Fruit fly (Drosophila melanogaster): ENCODE results near the gene CG6321.

The CG6321 gene

DNA sequence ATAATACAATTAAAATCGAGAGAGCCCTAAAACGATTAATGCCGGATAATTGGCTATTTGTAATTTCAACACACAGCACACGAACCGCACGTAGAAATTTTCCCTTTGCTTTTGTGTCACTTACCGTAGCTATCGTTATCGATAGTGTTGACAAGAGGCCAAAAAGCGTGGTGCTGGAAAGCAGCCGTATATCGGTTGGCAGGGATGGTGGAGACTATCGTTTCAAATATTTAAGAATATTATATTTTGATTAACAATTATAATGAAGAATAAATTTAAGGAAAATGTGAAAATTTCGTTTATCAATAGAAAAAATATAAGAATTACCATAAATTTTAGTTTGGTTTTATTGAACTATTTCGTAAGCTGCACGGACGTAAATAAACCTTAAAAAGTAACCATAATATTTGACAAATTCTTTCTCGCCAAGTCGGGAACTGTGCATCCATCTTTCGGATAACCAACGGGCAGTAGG is 32.1 kb upstream of the CG6321 start, which contains the start of gene JIL-1 (continued):
- TF ChIP-seq B-H2 (GFP tag; optimal IDR thresholded peaks at IDR 0.05) (peak; percentile 86), dati (GFP tag; IDR thresholded peaks at IDR 0.05) (peak; percentile 47; the same call in 1 of the 2 replicates), ind (GFP tag; optimal IDR thresholded peaks at IDR 0.05) (peak; percentile 64), CG6254 (GFP tag; optimal IDR thresholded peaks at IDR 0.05) (no peak), gro (GFP tag; optimal IDR thresholded peaks at IDR 0.05) (peak; percentile 48), NfI (GFP tag; optimal IDR thresholded peaks at IDR 0.05) (peak; percentile 72), CG6683 (GFP tag; optimal IDR thresholded peaks at IDR 0.05) (no peak), Ada2b (GFP tag; IDR thresholded peaks at IDR 0.05) (peak; percentile 66), CG13123 (GFP tag; optimal IDR thresholded peaks at IDR 0.05) (peak; percentile 39), CG1832 (GFP tag; optimal IDR thresholded peaks at IDR 0.05) (no peak), stc (GFP tag; IDR thresholded peaks at IDR 0.05) (peak; percentile 39; the same call in 1 of the 2 replicates), CG8388 (GFP tag; optimal IDR thresholded peaks at IDR 0.05) (peak; percentile 2), D19A (tag; optimal IDR thresholded peaks at IDR 0.05) (no peak), CG17802 (tag; optimal IDR thresholded peaks at IDR 0.05) (peak; percentile 36), cas (GFP tag; IDR thresholded peaks at IDR 0.05) (peak; percentile 57), Six4 (GFP tag; optimal IDR thresholded peaks at IDR 0.05) (no peak), CG13287 (GFP tag; IDR thresholded peaks at IDR 0.05; ENCODE audit: partially characterized antibody) (peak; percentile 88), CG8478 (optimal IDR thresholded peaks at IDR 0.05) (no peak), Doc3 (GFP tag; IDR thresholded peaks at IDR 0.05; ENCODE audit: partially characterized antibody) (peak; percentile 69), mirr (GFP tag; optimal IDR thresholded peaks at IDR 0.05) (no peak), CG6689 (GFP tag; IDR thresholded peaks at IDR 0.05) (peak; percentile 31; the same call in 1 of the 2 replicates), Dip2 (GFP tag; IDR thresholded peaks at IDR 0.05) (no peak), da (GFP tag; optimal IDR thresholded peaks at IDR 0.05) (no peak), gsb (GFP tag; IDR thresholded peaks at IDR 0.05) (peak; percentile 28; the same call in 1 of the 2 replicates), sc (optimal IDR thresholded peaks at IDR 0.05) (no peak), sc (GFP tag; optimal IDR thresholded peaks at IDR 0.05) (no peak), tap (tag; optimal IDR thresholded peaks at IDR 0.05) (no peak), Sox102F (GFP tag; optimal IDR thresholded peaks at IDR 0.05) (peak; percentile 42), schlank (tag; optimal IDR thresholded peaks at IDR 0.05) (no peak), fd96Cb (tag; optimal IDR thresholded peaks at IDR 0.05) (peak; percentile 40), zfh2 (GFP tag; optimal IDR thresholded peaks at IDR 0.05) (peak; percentile 71), CG13424 (tag; optimal IDR thresholded peaks at IDR 0.05) (peak; percentile 35), CG13775 (GFP tag; optimal IDR thresholded peaks at IDR 0.05) (peak; percentile 37), Nf-YB (GFP tag; optimal IDR thresholded peaks at IDR 0.05) (no peak), CG12071 (GFP tag; optimal IDR thresholded peaks at IDR 0.05) (peak; percentile 14), bcd (GFP tag; optimal IDR thresholded peaks at IDR 0.05) (peak; percentile 71), fd3F (GFP tag; optimal IDR thresholded peaks at IDR 0.05) (peak; percentile 34), Blimp-1 (GFP tag; optimal IDR thresholded peaks at IDR 0.05) (peak; percentile 39), dmrt99B (tag; optimal IDR thresholded peaks at IDR 0.05) (peak; percentile 16), CG4424 (GFP tag; optimal IDR thresholded peaks at IDR 0.05) (peak; percentile 44), Camta (GFP tag; optimal IDR thresholded peaks at IDR 0.05) (peak; percentile 37), en (GFP tag; optimal IDR thresholded peaks at IDR 0.05) (no peak), CG2712 (tag; optimal IDR thresholded peaks at IDR 0.05) (peak; percentile 44), CG4617 (GFP tag; optimal IDR thresholded peaks at IDR 0.05; ENCODE audit: borderline replicate concordance) (peak; percentile 9), p53 (GFP tag; optimal IDR thresholded peaks at IDR 0.05) (no peak), CG10979 (tag; optimal IDR thresholded peaks at IDR 0.05) (peak; percentile 34), ara (GFP tag; IDR thresholded peaks at IDR 0.05) (peak; percentile 68; the same call in 1 of the 2 replicates), CG6854 (GFP tag; optimal IDR thresholded peaks at IDR 0.05) (no peak), eve (GFP tag; optimal IDR thresholded peaks at IDR 0.05) (peak in 1 of 2 experiments; percentile 46), lmd (GFP tag; IDR thresholded peaks at IDR 0.05) (peak; percentile 76; the same call in 1 of the 2 replicates), CG2120 (GFP tag; optimal IDR thresholded peaks at IDR 0.05) (peak; percentile 85)

Measured in whole organism, embryonic.